Worm (Caenorhabditis elegans) whole organism, L2 larva: Measurements from ENCODE around the gene rbm-42.

Experiments used
- F13H6.1 ChIP-seq: sonication (generic microtip); optimal IDR thresholded peaks from 2 replicates; lab custom pipeline; 2016; ENCODE audit warnings: missing genetic modification characterization, missing compliant biosample characterization
- alr-1 ChIP-seq: fragments of 150-350 bp; optimal IDR thresholded peaks from 2 replicates; lab custom pipeline; 2014; ENCODE audit warnings: missing biosample characterization, missing genetic modification characterization
- aly-2 ChIP-seq: fragments of 150-350 bp; optimal IDR thresholded peaks from 2 replicates; lab custom pipeline; 2014; ENCODE audit warnings: missing biosample characterization, missing genetic modification characterization
- blmp-1 ChIP-seq: sonication (generic microtip); optimal IDR thresholded peaks from 2 replicates; lab custom pipeline; 2017; ENCODE audit warnings: missing genetic modification characterization, mild to moderate bottlenecking, missing compliant biosample characterization, antibody characterized with exemption, moderate library complexity; ENCODE audit not compliant: insufficient read depth
- nhr-11 ChIP-seq: fragments of 150-350 bp; optimal IDR thresholded peaks from 2 replicates; lab custom pipeline; 2014; ENCODE audit warnings: missing biosample characterization, missing genetic modification characterization
- nhr-21 ChIP-seq: fragments of 150-350 bp; optimal IDR thresholded peaks from 2 replicates; lab custom pipeline; 2014; ENCODE audit warnings: missing biosample characterization, missing genetic modification characterization
- nhr-237 ChIP-seq: fragments of 150-350 bp; optimal IDR thresholded peaks from 2 replicates; lab custom pipeline; 2014; ENCODE audit warnings: missing biosample characterization, missing genetic modification characterization
- nhr-77 ChIP-seq: fragments of 150-350 bp; optimal IDR thresholded peaks from 2 replicates; lab custom pipeline; 2014; ENCODE audit warnings: missing biosample characterization, missing genetic modification characterization
- peb-1 ChIP-seq: fragments of 150-350 bp; optimal IDR thresholded peaks from 2 replicates; lab custom pipeline; 2014; ENCODE audit warnings: missing biosample characterization, missing genetic modification characterization
- unc-39 ChIP-seq: fragments of 150-350 bp; optimal IDR thresholded peaks from 2 replicates; lab custom pipeline; 2014; ENCODE audit warnings: missing biosample characterization, missing genetic modification characterization
- zag-1 ChIP-seq: fragments of 150-350 bp; optimal IDR thresholded peaks from 2 replicates; lab custom pipeline; 2014; ENCODE audit warnings: missing biosample characterization, missing genetic modification characterization
- ztf-11 ChIP-seq: sonication (generic microtip); optimal IDR thresholded peaks from 2 replicates; lab custom pipeline; 2017; ENCODE audit warnings: missing biosample characterization, missing genetic modification characterization

DNA sequence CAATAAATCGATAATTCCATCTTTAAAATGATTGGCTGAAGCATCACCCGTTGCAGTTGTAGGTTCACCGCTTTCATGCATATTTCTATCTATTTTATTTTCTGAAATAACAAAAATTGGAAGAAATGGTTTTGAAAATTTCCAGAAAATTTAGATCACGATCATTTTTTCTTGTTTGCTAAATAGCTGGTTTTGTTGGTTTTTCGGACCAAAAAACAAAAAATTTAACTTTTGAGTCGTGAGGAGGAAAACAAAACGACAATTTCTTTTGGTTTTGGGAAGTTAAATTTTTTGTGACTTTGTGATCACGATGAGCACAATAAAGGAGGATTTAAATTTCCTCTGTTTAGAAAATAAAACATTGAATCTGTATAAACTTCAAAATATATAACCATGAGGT, 12.2 kb upstream of the rbm-42 start, which contains the start of gene T10F2.2:
- no peak for TF ChIP-seq aly-2 (tag; lab: Kevin White, UChicago)
- TF ChIP-seq peb-1 (tag; lab: Kevin White, UChicago): no peak
- no peak for TF ChIP-seq zag-1 (tag; lab: Kevin White, UChicago)
- TF ChIP-seq F13H6.1: no peak
- no peak for TF ChIP-seq blmp-1
- no peak for TF ChIP-seq nhr-21 (tag; lab: Kevin White, UChicago)
- TF ChIP-seq nhr-237 (tag; lab: Kevin White, UChicago): no peak
- no peak for TF ChIP-seq nhr-77 (tag; lab: Kevin White, UChicago)
- no peak for TF ChIP-seq unc-39 (tag; lab: Kevin White, UChicago)
- TF ChIP-seq alr-1 (tag; lab: Kevin White, UChicago): no peak
- no peak for TF ChIP-seq nhr-11 (tag; lab: Kevin White, UChicago)
- no peak for TF ChIP-seq ztf-11 (tag; lab: Kevin White, UChicago)
